Worm (Caenorhabditis elegans): ENCODE measurements around the gene T14B4.1.

ce11 chrII:6718221-6718620 is 18.5 kb upstream of the T14B4.1 start, which contains the start of gene tsp-10:
- TF ChIP-seq elt-3 (tag; optimal IDR thresholded peaks at IDR 0.05) (no peak), mep-1 (tag; optimal IDR thresholded peaks at IDR 0.05) (no peak)

Data from whole organism, mixed stage, embryonic.